Fruit fly (Drosophila melanogaster) whole organism, embryonic: ENCODE results near the gene lgs.

ENCODE experiments used
- ATbp ChIP-seq: fragments of 200-800 bp; sonication (Bioruptor generic); optimal IDR thresholded peaks from 2 replicates; lab custom pipeline; 2017; ENCODE audit warnings: missing biosample characterization, mild to moderate bottlenecking, missing genetic modification characterization, missing genetic modification reagents
- BtbVII ChIP-seq: fragments of 200-800 bp; sonication (Bioruptor generic); optimal IDR thresholded peaks from 3 replicates; lab custom pipeline; 2017; ENCODE audit warnings: missing biosample characterization, mild to moderate bottlenecking, missing genetic modification characterization
- CG10267 ChIP-seq: fragments of 200-800 bp; sonication (Bioruptor generic); optimal IDR thresholded peaks from 2 replicates; lab custom pipeline; 2018; ENCODE audit warnings: missing biosample characterization, mild to moderate bottlenecking, missing genetic modification characterization, moderate library complexity
- CG10431 ChIP-seq: fragments of 200-800 bp; sonication (Bioruptor generic); optimal IDR thresholded peaks from 3 replicates; lab custom pipeline; 2018; ENCODE audit warnings: missing biosample characterization, mild to moderate bottlenecking, missing genetic modification characterization
- CG10565 ChIP-seq: fragments of 200-800 bp; sonication (Bioruptor generic); optimal IDR thresholded peaks from 3 replicates; lab custom pipeline; 2016; ENCODE audit warnings: missing biosample characterization, mild to moderate bottlenecking, missing genetic modification characterization
- CG11247 ChIP-seq: fragments of 200-800 bp; sonication (Bioruptor generic); IDR thresholded peaks from 2 replicates; pipeline ENCODE4 v1.3.6; 2022; ENCODE audit warnings: missing biosample characterization, missing genetic modification characterization
- CG11504 ChIP-seq: fragments of 200-800 bp; sonication (Bioruptor generic); optimal IDR thresholded peaks from 3 replicates; lab custom pipeline; 2019; ENCODE audit warnings: missing biosample characterization, mild to moderate bottlenecking, missing genetic modification characterization, moderate library complexity
- CG12155 ChIP-seq: fragments of 200-800 bp; sonication (Bioruptor generic); optimal IDR thresholded peaks from 3 replicates; lab custom pipeline; 2016; ENCODE audit warnings: missing biosample characterization, missing genetic modification characterization
- CG13424 ChIP-seq: fragments of 200-800 bp; sonication (Bioruptor generic); optimal IDR thresholded peaks from 2 replicates; lab custom pipeline; 2019; ENCODE audit warnings: missing biosample characterization, mild to moderate bottlenecking, missing genetic modification characterization, moderate library complexity
- CG14050 ChIP-seq: fragments of 200-800 bp; sonication (Bioruptor generic); IDR thresholded peaks from 3 replicates; pipeline ENCODE4 v1.3.6; 2022; ENCODE audit warnings: missing biosample characterization, missing genetic modification characterization
- CG15601 ChIP-seq: fragments of 200-800 bp; sonication (Bioruptor generic); optimal IDR thresholded peaks from 3 replicates; lab custom pipeline; 2019; ENCODE audit warnings: missing biosample characterization, mild to moderate bottlenecking, missing genetic modification characterization, moderate library complexity
- CG15696 ChIP-seq: fragments of 200-800 bp; sonication (Bioruptor generic); optimal IDR thresholded peaks from 2 replicates; lab custom pipeline; 2019; ENCODE audit warnings: missing biosample characterization, mild to moderate bottlenecking, missing genetic modification characterization, moderate library complexity
- CG30403 ChIP-seq: fragments of 200-800 bp; sonication (Bioruptor generic); optimal IDR thresholded peaks from 3 replicates; lab custom pipeline; 2016; ENCODE audit warnings: missing biosample characterization, missing genetic modification characterization
- CG33213 ChIP-seq: fragments of 200-800 bp; sonication (Bioruptor generic); optimal IDR thresholded peaks from 3 replicates; lab custom pipeline; 2016; ENCODE audit warnings: missing biosample characterization, missing genetic modification characterization
- CG4424 ChIP-seq: fragments of 200-800 bp; sonication (Bioruptor generic); optimal IDR thresholded peaks from 3 replicates; lab custom pipeline; 2016; ENCODE audit warnings: missing biosample characterization, missing genetic modification characterization
- CG5245 ChIP-seq: fragments of 200-800 bp; sonication (Bioruptor generic); optimal IDR thresholded peaks from 3 replicates; lab custom pipeline; 2016; ENCODE audit warnings: missing biosample characterization, missing genetic modification characterization
- CG6272 ChIP-seq: fragments of 200-800 bp; sonication (Bioruptor generic); IDR thresholded peaks from 2 replicates; pipeline ENCODE4 v1.3.6; 2022; ENCODE audit warnings: missing biosample characterization, missing genetic modification characterization
- CG7786 ChIP-seq: fragments of 200-800 bp; sonication (Bioruptor generic); optimal IDR thresholded peaks from 2 replicates; lab custom pipeline; 2016; ENCODE audit warnings: missing biosample characterization, missing genetic modification characterization
- CoRest ChIP-seq: fragments of 200-800 bp; sonication (Bioruptor generic); optimal IDR thresholded peaks from 3 replicates; lab custom pipeline; 2018; ENCODE audit warnings: missing biosample characterization, mild to moderate bottlenecking, missing genetic modification characterization, moderate library complexity
- CrebB ChIP-seq: fragments of 200-800 bp; sonication (Bioruptor generic); optimal IDR thresholded peaks from 3 replicates; lab custom pipeline; 2018; ENCODE audit warnings: missing biosample characterization, mild to moderate bottlenecking, missing genetic modification characterization
- Dad ChIP-seq: fragments of 200-800 bp; sonication (Bioruptor generic); optimal IDR thresholded peaks from 3 replicates; lab custom pipeline; 2016; ENCODE audit warnings: missing biosample characterization, missing genetic modification characterization
- Deaf1 ChIP-seq: fragments of 200-800 bp; optimal IDR thresholded peaks from 3 replicates; lab custom pipeline; 2019; ENCODE audit warnings: missing biosample characterization, mild to moderate bottlenecking, missing genetic modification characterization, moderate library complexity
- Dek ChIP-seq: fragments of 200-800 bp; sonication (Bioruptor generic); optimal IDR thresholded peaks from 3 replicates; lab custom pipeline; 2019; ENCODE audit warnings: missing biosample characterization, mild to moderate bottlenecking, missing genetic modification characterization, moderate library complexity
- Dref ChIP-seq: fragments of 200-800 bp; sonication (Bioruptor generic); IDR thresholded peaks from 2 replicates; pipeline ENCODE4 v1.3.6; 2022; ENCODE audit warnings: missing biosample characterization, missing genetic modification characterization
- Jarid2 ChIP-seq: fragments of 200-800 bp; sonication (Bioruptor generic); optimal IDR thresholded peaks from 3 replicates; lab custom pipeline; 2017; ENCODE audit warnings: mild to moderate bottlenecking, missing biosample characterization, missing genetic modification reagents, missing genetic modification characterization
- MESR4 ChIP-seq: fragments of 200-800 bp; sonication (Bioruptor generic); optimal IDR thresholded peaks from 2 replicates; lab custom pipeline; 2018; ENCODE audit warnings: missing biosample characterization, mild to moderate bottlenecking, missing genetic modification characterization, moderate library complexity
- Opbp ChIP-seq: fragments of 200-800 bp; sonication (Bioruptor generic); IDR thresholded peaks from 3 replicates; pipeline ENCODE4 v1.3.6; 2022; ENCODE audit warnings: missing biosample characterization, missing genetic modification characterization; ENCODE audit not compliant: partially characterized antibody
- Pdp1 ChIP-seq, 2 experiments: fragments of 200-800 bp; sonication (Bioruptor generic); optimal IDR thresholded peaks; 3 replicates each; lab custom pipeline; 2016; ENCODE audit warnings: missing biosample characterization in 2 of 2, missing genetic modification characterization in 2 of 2, mild to moderate bottlenecking in 1 of 2, moderate library complexity in 1 of 2
- Poxn ChIP-seq: fragments of 200-800 bp; sonication (Bioruptor generic); IDR thresholded peaks from 2 replicates; pipeline ENCODE4 v1.3.6; 2022; ENCODE audit warnings: missing biosample characterization, missing genetic modification characterization
- Rfx ChIP-seq: fragments of 200-800 bp; sonication (Bioruptor generic); IDR thresholded peaks from 2 replicates; pipeline ENCODE4 v1.3.6; 2022; ENCODE audit warnings: missing biosample characterization, missing genetic modification characterization
- ara ChIP-seq: fragments of 200-800 bp; sonication (Bioruptor generic); IDR thresholded peaks from 2 replicates; pipeline ENCODE4 v1.3.6; 2022; ENCODE audit warnings: missing biosample characterization, missing genetic modification characterization
- ato ChIP-seq: fragments of 200-800 bp; sonication (Bioruptor generic); IDR thresholded peaks from 2 replicates; pipeline ENCODE4 v1.3.6; 2022; ENCODE audit warnings: missing biosample characterization, missing genetic modification characterization; ENCODE audit not compliant: partially characterized antibody
- bab2 ChIP-seq: fragments of 200-800 bp; sonication (Bioruptor generic); optimal IDR thresholded peaks from 2 replicates; lab custom pipeline; 2016; ENCODE audit warnings: missing biosample characterization, missing genetic modification characterization
- bowl ChIP-seq: fragments of 200-800 bp; sonication (Bioruptor generic); IDR thresholded peaks from 2 replicates; pipeline ENCODE4 v1.3.6; 2022; ENCODE audit warnings: missing biosample characterization, missing genetic modification characterization
- dmrt11E ChIP-seq: fragments of 200-800 bp; sonication (Bioruptor generic); optimal IDR thresholded peaks from 3 replicates; lab custom pipeline; 2018; ENCODE audit warnings: missing biosample characterization, mild to moderate bottlenecking, missing genetic modification characterization, moderate library complexity
- esg ChIP-seq: fragments of 200-800 bp; sonication (Bioruptor generic); conservative IDR thresholded peaks from 2 replicates; pipeline ENCODE4 v1.3.6; 2022; ENCODE audit warnings: missing biosample characterization, missing genetic modification characterization
- eyg ChIP-seq: fragments of 200-800 bp; sonication (Bioruptor generic); optimal IDR thresholded peaks from 3 replicates; lab custom pipeline; 2016; ENCODE audit warnings: missing biosample characterization, missing genetic modification characterization
- gem ChIP-seq: fragments of 200-800 bp; sonication (Bioruptor generic); optimal IDR thresholded peaks from 2 replicates; lab custom pipeline; 2019; ENCODE audit warnings: missing biosample characterization, mild to moderate bottlenecking, missing genetic modification characterization, moderate library complexity
- h ChIP-seq: fragments of >200 bp; optimal IDR thresholded peaks from 2 replicates; lab custom pipeline; 2017
- inv ChIP-seq: fragments of 200-800 bp; sonication (Bioruptor generic); IDR thresholded peaks from 2 replicates; pipeline ENCODE4 v1.3.6; 2022; ENCODE audit warnings: missing biosample characterization, missing genetic modification characterization; ENCODE audit not compliant: partially characterized antibody
- maf-S ChIP-seq: fragments of 200-800 bp; sonication (Bioruptor generic); optimal IDR thresholded peaks from 2 replicates; lab custom pipeline; 2016; ENCODE audit warnings: missing biosample characterization, missing genetic modification characterization
- mirr ChIP-seq: fragments of 200-800 bp; sonication (Bioruptor generic); optimal IDR thresholded peaks from 3 replicates; lab custom pipeline; 2018; ENCODE audit warnings: missing biosample characterization, mild to moderate bottlenecking, missing genetic modification characterization
- otp ChIP-seq: fragments of 200-800 bp; sonication (Bioruptor generic); IDR thresholded peaks from 3 replicates; pipeline ENCODE4, ENCODE4 v1.3.6; 2022; ENCODE audit warnings: missing biosample characterization, missing genetic modification characterization
- pfk ChIP-seq: fragments of 200-800 bp; sonication (Bioruptor generic); optimal IDR thresholded peaks from 2 replicates; lab custom pipeline; 2018; ENCODE audit warnings: missing biosample characterization, mild to moderate bottlenecking, missing genetic modification characterization, moderate library complexity
- seq ChIP-seq: fragments of 200-800 bp; sonication (Bioruptor generic); IDR thresholded peaks from 2 replicates; pipeline ENCODE4 v1.3.6; 2022; ENCODE audit warnings: missing biosample characterization, missing genetic modification characterization
- shn ChIP-seq: fragments of 200-800 bp; sonication (Bioruptor generic); optimal IDR thresholded peaks from 3 replicates; lab custom pipeline; 2016; ENCODE audit warnings: missing biosample characterization, missing genetic modification characterization
- slbo ChIP-seq: fragments of 200-800 bp; sonication (Bioruptor generic); IDR thresholded peaks from 2 replicates; pipeline ENCODE4 v1.3.6; 2022; ENCODE audit warnings: missing biosample characterization, missing genetic modification characterization
- ssp ChIP-seq: fragments of 200-800 bp; sonication (Bioruptor generic); IDR thresholded peaks from 2 replicates; pipeline ENCODE4 v1.3.6; 2022; ENCODE audit warnings: missing biosample characterization, missing genetic modification characterization
- unc-4 ChIP-seq: fragments of 200-800 bp; sonication (Bioruptor generic); IDR thresholded peaks from 2 replicates; pipeline ENCODE4 v1.3.6; 2022; ENCODE audit warnings: missing biosample characterization, missing genetic modification characterization; ENCODE audit not compliant: partially characterized antibody
- zfh2 ChIP-seq: fragments of 200-800 bp; sonication (Bioruptor generic); optimal IDR thresholded peaks from 2 replicates; lab custom pipeline; 2016; ENCODE audit warnings: missing biosample characterization, missing genetic modification characterization

The lgs gene

dm6 chr4:443592-444257, at the start of gene lgs (continued):
- TF ChIP-seq dmrt11E (peak; percentile 30), Pdp1 (GFP tag; optimal IDR thresholded peaks at IDR 0.05; lab: Kevin White, UChicago) (peak in 1 of 2 experiments; percentile 41), CG7786 (GFP tag; lab: Kevin White, UChicago) (peak; percentile 3), ato (no peak), CG12155 (no peak), CG30403 (GFP tag; lab: Kevin White, UChicago) (peak; percentile 30), CG6272 (GFP tag; lab: Robert Waterston, UW) (no peak), CG11504 (tag; lab: Kevin White, UChicago) (no peak), Poxn (GFP tag; lab: Robert Waterston, UW) (no peak), unc-4 (GFP tag; lab: Robert Waterston, UW) (no peak), CG10431 (GFP tag; lab: Kevin White, UChicago) (no peak), mirr (GFP tag; lab: Kevin White, UChicago) (no peak), CoRest (tag; lab: Kevin White, UChicago) (peak; percentile 42), Dek (tag; lab: Kevin White, UChicago) (no peak), bab2 (GFP tag; lab: Kevin White, UChicago) (peak; percentile 25), Dref (GFP tag; lab: Robert Waterston, UW) (no peak), esg (GFP tag; lab: Robert Waterston, UW) (no peak), CG11247 (no peak), inv (GFP tag; lab: Robert Waterston, UW) (no peak), maf-S (GFP tag; lab: Kevin White, UChicago) (no peak), MESR4 (GFP tag; lab: Kevin White, UChicago) (peak; percentile 95), Rfx (GFP tag; lab: Robert Waterston, UW) (no peak), pfk (peak; percentile 79), ara (GFP tag; lab: Robert Waterston, UW) (no peak), bowl (GFP tag; lab: Robert Waterston, UW) (no peak), Dad (GFP tag; lab: Kevin White, UChicago) (no peak), CG15696 (peak; percentile 9), ssp (GFP tag; lab: Robert Waterston, UW) (peak; percentile 92), h (lab: Kevin White, UChicago) (no peak), Jarid2 (GFP tag; lab: Kevin White, UChicago) (no peak), seq (GFP tag; lab: Robert Waterston, UW) (no peak), CG15601 (tag; lab: Kevin White, UChicago) (peak; percentile 8), Opbp (GFP tag; lab: Robert Waterston, UW) (no peak), CG13424 (peak; percentile 36), zfh2 (peak; percentile 34), otp (no peak), eyg (GFP tag; lab: Kevin White, UChicago) (no peak), Deaf1 (no peak), CG4424 (GFP tag; lab: Kevin White, UChicago) (peak; percentile 14), CG14050 (GFP tag; lab: Robert Waterston, UW) (0 out of 3 replicates have a peak, but pooled peaks have one; percentile 42), gem (tag; lab: Kevin White, UChicago) (peak; percentile 53), CrebB (tag; lab: Kevin White, UChicago) (no peak), slbo (GFP tag; lab: Robert Waterston, UW) (no peak; the same call in 1 of the 2 replicates), CG5245 (GFP tag; lab: Kevin White, UChicago) (no peak), CG10565 (no peak), BtbVII (GFP tag; lab: Kevin White, UChicago) (no peak), CG33213 (GFP tag; lab: Kevin White, UChicago) (peak; percentile 1), ATbp (GFP tag; lab: Kevin White, UChicago) (no peak), CG10267 (tag; lab: Kevin White, UChicago) (peak; percentile 3), shn (GFP tag; lab: Kevin White, UChicago) (no peak)
